Worm (Caenorhabditis elegans): ENCODE measurements around the gene gbb-2.

gbb-2 gene

DNA sequence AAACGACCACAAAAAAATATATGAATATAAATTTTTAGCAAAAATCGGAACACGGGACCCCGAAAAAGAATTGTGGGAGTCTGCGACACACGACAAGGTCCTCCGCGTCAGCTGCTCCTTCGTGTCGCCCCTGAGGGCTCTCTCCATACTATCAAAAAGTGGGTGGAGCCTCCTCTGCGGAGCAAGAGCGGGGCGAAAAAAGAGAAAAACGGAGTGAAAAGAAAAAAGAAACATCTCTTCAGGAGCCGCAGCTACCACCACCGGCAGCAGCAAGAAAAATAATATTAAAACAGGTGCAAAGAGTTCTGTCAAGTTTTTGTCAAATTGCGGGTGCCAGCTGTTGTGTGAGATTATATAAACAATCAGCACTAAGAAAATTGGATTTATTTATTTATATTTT, at the start of gene gbb-2:
Gene gbb-2, minus strand, starts transcription at position 112 of the 400 bp plus-strand sequence.
- no peak for TF ChIP-seq C04F5.9 (tag; optimal IDR thresholded peaks at IDR 0.05)
- TF ChIP-seq ceh-82 (tag; optimal IDR thresholded peaks at IDR 0.05), result no peak
- peak in 1 of 2 experiments; percentile 17 for TF ChIP-seq lsy-2 (tag; optimal IDR thresholded peaks at IDR 0.05)
- peak; percentile 79 for TF ChIP-seq lin-14 (GFP tag; optimal IDR thresholded peaks at IDR 0.05)
- TF ChIP-seq mep-1 (tag; optimal IDR thresholded peaks at IDR 0.05), result peak; percentile 6
- TF ChIP-seq tbx-2 (tag; optimal IDR thresholded peaks at IDR 0.05), result no peak
- TF ChIP-seq grh-1 (GFP tag; IDR thresholded peaks at IDR 0.05), result no peak
- TF ChIP-seq nhr-47 (tag; optimal IDR thresholded peaks at IDR 0.05), result no peak
- TF ChIP-seq snu-23 (GFP tag; optimal IDR thresholded peaks at IDR 0.05), result peak; percentile 14
- TF ChIP-seq efl-1 (optimal IDR thresholded peaks at IDR 0.05), result peak in 1 of 2 experiments; percentile 5
- no peak for TF ChIP-seq efl-1 (GFP tag; optimal IDR thresholded peaks at IDR 0.05 in 1 of 2)
- no peak for TF ChIP-seq nhr-11 (tag; optimal IDR thresholded peaks at IDR 0.05)
- peak; percentile 54 for TF ChIP-seq rnt-1 (tag; optimal IDR thresholded peaks at IDR 0.05)
- peak; percentile 40 for TF ChIP-seq nhr-19 (GFP tag; conservative IDR thresholded peaks at IDR 0.05)
- no peak for TF ChIP-seq nhr-20 (tag; optimal IDR thresholded peaks at IDR 0.05)
- TF ChIP-seq nhr-71 (tag; optimal IDR thresholded peaks at IDR 0.05), result peak; percentile 67

DNA sequence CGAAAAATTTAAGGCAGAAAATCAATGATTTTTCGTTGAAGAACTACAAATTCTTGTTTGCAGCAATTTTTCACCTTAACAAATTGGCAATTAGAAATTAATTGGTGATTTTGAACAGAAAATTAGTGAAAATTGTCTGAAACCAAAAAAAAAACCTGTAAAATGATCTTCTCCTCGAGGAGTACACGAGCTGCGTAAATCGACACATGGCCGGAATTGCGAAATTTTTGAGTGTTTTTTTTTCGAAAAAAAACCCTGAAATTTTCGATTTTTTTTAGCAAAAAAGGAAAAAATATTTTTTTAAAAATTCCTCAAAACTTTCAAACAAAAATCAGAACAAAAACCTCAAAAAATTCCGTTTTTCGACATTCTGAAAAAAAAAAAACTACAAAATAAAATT, 45.0 kb upstream of the gbb-2 start:
- TF ChIP-seq unc-98 (GFP tag; IDR thresholded peaks at IDR 0.05) (no peak), nhr-47 (tag; optimal IDR thresholded peaks at IDR 0.05) (no peak), egl-13 (tag; optimal IDR thresholded peaks at IDR 0.05) (no peak), nhr-237 (tag; optimal IDR thresholded peaks at IDR 0.05) (no peak), unc-130 (tag; optimal IDR thresholded peaks at IDR 0.05) (no peak), aha-1 (tag; optimal IDR thresholded peaks at IDR 0.05) (no peak), vab-15 (tag; optimal IDR thresholded peaks at IDR 0.05) (no peak), hlh-17 (GFP tag; optimal IDR thresholded peaks at IDR 0.05; ENCODE audit: borderline replicate concordance) (no peak), xbp-1 (tag; optimal IDR thresholded peaks at IDR 0.05) (no peak), hlh-4 (tag; optimal IDR thresholded peaks at IDR 0.05) (no peak), nhr-28 (tag; optimal IDR thresholded peaks at IDR 0.05) (no peak), ztf-4 (tag; optimal IDR thresholded peaks at IDR 0.05) (no peak), unc-86 (tag; optimal IDR thresholded peaks at IDR 0.05) (no peak), sup-37 (GFP tag; optimal IDR thresholded peaks at IDR 0.05) (no peak), efl-3 (GFP tag; optimal IDR thresholded peaks at IDR 0.05) (no peak), efl-1 (optimal IDR thresholded peaks at IDR 0.05) (no peak), efl-1 (GFP tag; optimal IDR thresholded peaks at IDR 0.05 in 1 of 2) (no peak), rnt-1 (tag; optimal IDR thresholded peaks at IDR 0.05) (no peak), pag-3 (tag; optimal IDR thresholded peaks at IDR 0.05; ENCODE audit: borderline replicate concordance, insufficient read depth) (no peak), sox-4 (tag; optimal IDR thresholded peaks at IDR 0.05) (no peak), alr-1 (tag; optimal IDR thresholded peaks at IDR 0.05; ENCODE audit: borderline replicate concordance) (no peak)

DNA sequence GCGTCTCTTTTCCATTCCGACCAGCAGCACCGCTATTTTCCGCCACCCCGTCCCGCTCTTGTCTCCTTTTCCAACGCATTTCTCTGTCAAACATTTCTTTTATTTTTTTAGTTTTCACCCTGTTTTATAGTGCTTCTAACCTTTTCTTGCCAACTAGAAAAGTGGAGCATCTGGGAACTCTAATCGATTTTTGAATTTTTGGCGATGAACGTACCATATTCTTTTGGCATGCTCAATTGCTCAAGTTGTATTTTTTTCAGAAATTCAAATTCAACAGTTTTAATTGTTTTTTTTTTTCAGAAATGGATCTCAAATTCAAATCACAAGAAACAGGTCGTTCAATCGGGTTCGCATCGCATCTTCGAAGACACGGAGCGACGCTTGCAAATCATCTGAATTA, 41.7 kb upstream of the gbb-2 start, which contains the start of gene ZK185.1:
Gene ZK185.1, plus strand, starts transcription at position 301 of the 400 bp plus-strand sequence.
- TF ChIP-seq irx-1 (tag; optimal IDR thresholded peaks at IDR 0.05) (no peak), unc-86 (tag; optimal IDR thresholded peaks at IDR 0.05) (no peak), C34B4.2 (tag; optimal IDR thresholded peaks at IDR 0.05) (no peak), ztf-4 (tag; optimal IDR thresholded peaks at IDR 0.05) (no peak), dsc-1 (tag; optimal IDR thresholded peaks at IDR 0.05) (no peak), efl-1 (optimal IDR thresholded peaks at IDR 0.05) (no peak), efl-1 (GFP tag; optimal IDR thresholded peaks at IDR 0.05 in 1 of 2) (peak in 1 of 2 experiments; percentile 58)

DNA sequence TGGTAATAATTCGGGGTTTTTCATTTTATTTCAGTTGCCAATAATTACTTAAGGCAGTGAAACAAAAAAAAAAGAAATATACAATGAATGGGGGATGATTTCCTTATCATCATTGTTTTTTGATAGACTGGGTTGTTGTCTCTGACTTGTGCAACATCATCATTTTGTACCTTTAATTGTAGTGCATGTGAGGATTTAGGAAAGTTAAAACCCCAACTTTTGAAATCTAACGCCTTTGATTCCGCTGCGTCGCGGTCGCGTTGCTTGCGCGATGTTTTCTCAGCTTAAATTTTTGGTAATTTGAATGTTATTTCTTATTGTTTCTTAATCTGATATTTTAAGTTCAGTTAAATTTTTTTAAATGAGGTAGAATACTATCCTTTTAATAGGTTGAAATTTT, 39.3 kb upstream of the gbb-2 start, which contains the start of gene ZK185.5:
Gene ZK185.5, minus strand, starts transcription at position 101 of the 400 bp plus-strand sequence.
- no peak for TF ChIP-seq nhr-12 (tag; optimal IDR thresholded peaks at IDR 0.05)
- TF ChIP-seq lin-13 (GFP tag; optimal IDR thresholded peaks at IDR 0.05), result no peak
- TF ChIP-seq alr-1 (tag; optimal IDR thresholded peaks at IDR 0.05; ENCODE audit: borderline replicate concordance), result no peak
- no peak for TF ChIP-seq nhr-20 (tag; optimal IDR thresholded peaks at IDR 0.05)
- no peak for TF ChIP-seq blmp-1 (tag; optimal IDR thresholded peaks at IDR 0.05)
- no peak for TF ChIP-seq ceh-90 (tag; optimal IDR thresholded peaks at IDR 0.05)
- no peak for TF ChIP-seq skn-1 (tag; optimal IDR thresholded peaks at IDR 0.05)
- no peak for TF ChIP-seq vab-15 (tag; optimal IDR thresholded peaks at IDR 0.05)
- no peak for TF ChIP-seq F16B12.6 (tag; optimal IDR thresholded peaks at IDR 0.05)
- TF ChIP-seq lsy-2 (tag; optimal IDR thresholded peaks at IDR 0.05), result no peak
- TF ChIP-seq nhr-47 (tag; optimal IDR thresholded peaks at IDR 0.05), result no peak
- no peak for TF ChIP-seq pag-3 (tag; optimal IDR thresholded peaks at IDR 0.05; ENCODE audit: borderline replicate concordance, insufficient read depth)
- no peak for TF ChIP-seq unc-62 (GFP tag; optimal IDR thresholded peaks at IDR 0.05)
- no peak for TF ChIP-seq zag-1 (tag; optimal IDR thresholded peaks at IDR 0.05)
- TF ChIP-seq C16A3.4 (tag; optimal IDR thresholded peaks at IDR 0.05), result no peak
- no peak for TF ChIP-seq swsn-7 (tag; optimal IDR thresholded peaks at IDR 0.05)
- TF ChIP-seq nhr-19 (GFP tag; conservative IDR thresholded peaks at IDR 0.05), result no peak
- no peak for TF ChIP-seq lin-15B (tag; optimal IDR thresholded peaks at IDR 0.05)
- no peak for TF ChIP-seq ztf-4 (tag; optimal IDR thresholded peaks at IDR 0.05)
- no peak for TF ChIP-seq hpl-2 (GFP tag; optimal IDR thresholded peaks at IDR 0.05)
